Fruit fly (Drosophila melanogaster) S2 (cell line): ENCODE results near the gene CG15036.

Experiments used
- CG8478 ChIP-seq: fragments of >200 bp; optimal IDR thresholded peaks from 2 replicates; lab custom pipeline; 2018
- CTCF ChIP-seq, 2 experiments: fragments of >200 bp; optimal IDR thresholded peaks; 2 replicates each; lab custom pipeline; 2018

DNA sequence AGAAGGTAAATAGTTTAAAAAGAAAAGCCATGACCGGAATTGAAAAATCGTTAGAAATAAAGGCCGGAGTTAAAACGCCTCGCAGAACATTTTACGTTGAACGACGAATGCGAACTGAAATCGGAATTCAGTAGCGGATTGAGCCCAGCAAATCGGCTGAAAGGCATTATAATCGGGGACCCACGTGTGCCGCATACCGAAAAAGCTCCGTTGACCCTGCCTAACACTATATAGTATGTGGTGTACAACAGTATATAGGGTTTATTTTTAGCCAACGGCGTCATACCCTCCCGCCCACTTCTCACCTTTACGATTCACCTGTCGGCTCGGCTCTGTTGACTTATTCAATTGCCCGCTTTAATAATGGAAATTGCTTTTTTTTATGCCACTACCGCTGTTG, 12.8 kb downstream of the CG15036 start, which contains the start of gene CG42246:
- no peak for TF ChIP-seq CG8478 (lab: Kevin White, UChicago)
- TF ChIP-seq CTCF (optimal IDR thresholded peaks at IDR 0.05; lab: Kevin White, UChicago) = no peak
